Worm (Caenorhabditis elegans) whole organism, L2 larva: ENCODE results near the gene ZC168.2.

Source experiments
- C34F6.9 ChIP-seq: fragments of 150-350 bp; optimal IDR thresholded peaks from 2 replicates; lab custom pipeline; 2014; ENCODE audit warnings: missing biosample characterization, missing genetic modification characterization
- F13H6.1 ChIP-seq: sonication (generic microtip); optimal IDR thresholded peaks from 2 replicates; lab custom pipeline; 2016; ENCODE audit warnings: missing genetic modification characterization, missing compliant biosample characterization
- Y55F3AM.14 ChIP-seq: fragments of 200-800 bp; sonication (Bioruptor generic); optimal IDR thresholded peaks from 2 replicates; lab custom pipeline; 2018; ENCODE audit warnings: mild to moderate bottlenecking, missing genetic modification characterization, missing compliant biosample characterization
- alr-1 ChIP-seq: fragments of 150-350 bp; optimal IDR thresholded peaks from 2 replicates; lab custom pipeline; 2014; ENCODE audit warnings: missing biosample characterization, missing genetic modification characterization
- aly-2 ChIP-seq: fragments of 150-350 bp; optimal IDR thresholded peaks from 2 replicates; lab custom pipeline; 2014; ENCODE audit warnings: missing biosample characterization, missing genetic modification characterization
- blmp-1 ChIP-seq: sonication (generic microtip); optimal IDR thresholded peaks from 2 replicates; lab custom pipeline; 2017; ENCODE audit warnings: missing genetic modification characterization, mild to moderate bottlenecking, missing compliant biosample characterization, antibody characterized with exemption, moderate library complexity; ENCODE audit not compliant: insufficient read depth
- ceh-16 ChIP-seq: fragments of 150-350 bp; optimal IDR thresholded peaks from 2 replicates; lab custom pipeline; 2014; ENCODE audit warnings: missing biosample characterization, missing genetic modification characterization
- ceh-82 ChIP-seq: fragments of 150-350 bp; optimal IDR thresholded peaks from 2 replicates; lab custom pipeline; 2014; ENCODE audit warnings: missing biosample characterization, missing genetic modification characterization
- dmd-4 ChIP-seq: sonication (generic microtip); optimal IDR thresholded peaks from 2 replicates; lab custom pipeline; 2017; ENCODE audit warnings: missing biosample characterization, missing genetic modification characterization
- egl-27 ChIP-seq: sonication (generic microtip); optimal IDR thresholded peaks from 3 replicates; lab custom pipeline; 2017; ENCODE audit warnings: missing biosample characterization, missing genetic modification reagents, missing genetic modification characterization
- elt-1 ChIP-seq: fragments of 150-350 bp; optimal IDR thresholded peaks from 2 replicates; lab custom pipeline; 2014; ENCODE audit warnings: missing biosample characterization, missing genetic modification characterization
- elt-3 ChIP-seq: sonication (generic microtip); optimal IDR thresholded peaks from 2 replicates; lab custom pipeline; 2017; ENCODE audit warnings: missing biosample characterization, missing genetic modification characterization
- fos-1 ChIP-seq: fragments of 150-350 bp; optimal IDR thresholded peaks from 2 replicates; lab custom pipeline; 2014; ENCODE audit warnings: missing biosample characterization, missing genetic modification characterization
- lin-11 ChIP-seq: fragments of 150-350 bp; sonication (generic microtip); optimal IDR thresholded peaks from 2 replicates; lab custom pipeline; 2014; ENCODE audit warnings: missing biosample characterization, missing genetic modification characterization, inconsistent platforms, mixed read lengths
- lsy-2 ChIP-seq, 2 experiments: fragments of 150-350 bp in 1 of 2; sonication (generic microtip) in 1 of 2; optimal IDR thresholded peaks; 2 replicates each; lab custom pipeline; 2014 to 2017; ENCODE audit warnings: missing biosample characterization in 2 of 2, missing genetic modification characterization in 2 of 2
- mab-5 ChIP-seq: fragments of 150-350 bp; optimal IDR thresholded peaks from 2 replicates; lab custom pipeline; 2014; ENCODE audit warnings: missing biosample characterization, missing genetic modification characterization
- mdl-1 ChIP-seq, 2 experiments: fragments of 150-350 bp in 1 of 2; sonication (generic microtip) in 1 of 2; optimal IDR thresholded peaks; 2 replicates each; lab custom pipeline; 2017; ENCODE audit warnings: missing biosample characterization in 2 of 2, missing genetic modification characterization in 2 of 2
- nhr-10 ChIP-seq: sonication (generic microtip); optimal IDR thresholded peaks from 2 replicates; lab custom pipeline; 2017; ENCODE audit warnings: missing biosample characterization, missing genetic modification characterization
- nhr-11 ChIP-seq: fragments of 150-350 bp; optimal IDR thresholded peaks from 2 replicates; lab custom pipeline; 2014; ENCODE audit warnings: missing biosample characterization, missing genetic modification characterization
- nhr-129 ChIP-seq: fragments of 150-350 bp; optimal IDR thresholded peaks from 2 replicates; lab custom pipeline; 2014; ENCODE audit warnings: missing biosample characterization, missing genetic modification characterization
- nhr-21 ChIP-seq: fragments of 150-350 bp; optimal IDR thresholded peaks from 2 replicates; lab custom pipeline; 2014; ENCODE audit warnings: missing biosample characterization, missing genetic modification characterization
- nhr-23 ChIP-seq: fragments of 150-350 bp; optimal IDR thresholded peaks from 2 replicates; lab custom pipeline; 2014; ENCODE audit warnings: missing biosample characterization, missing genetic modification reagents, missing genetic modification characterization
- nhr-237 ChIP-seq: fragments of 150-350 bp; optimal IDR thresholded peaks from 2 replicates; lab custom pipeline; 2014; ENCODE audit warnings: missing biosample characterization, missing genetic modification characterization
- nhr-25 ChIP-seq: fragments of 150-350 bp; sonication (generic microtip); optimal IDR thresholded peaks from 3 replicates; lab custom pipeline; 2014; ENCODE audit warnings: missing biosample characterization, missing genetic modification characterization
- nhr-6 ChIP-seq: fragments of 150-350 bp; optimal IDR thresholded peaks from 2 replicates; lab custom pipeline; 2014; ENCODE audit warnings: missing biosample characterization, missing genetic modification characterization
- nhr-77 ChIP-seq: fragments of 150-350 bp; optimal IDR thresholded peaks from 2 replicates; lab custom pipeline; 2014; ENCODE audit warnings: missing biosample characterization, missing genetic modification characterization
- peb-1 ChIP-seq: fragments of 150-350 bp; optimal IDR thresholded peaks from 2 replicates; lab custom pipeline; 2014; ENCODE audit warnings: missing biosample characterization, missing genetic modification characterization
- sem-4 ChIP-seq: fragments of 150-350 bp; optimal IDR thresholded peaks from 2 replicates; lab custom pipeline; 2014; ENCODE audit warnings: missing biosample characterization, missing genetic modification reagents, missing genetic modification characterization
- skn-1 ChIP-seq: sonication (generic microtip); optimal IDR thresholded peaks from 2 replicates; lab custom pipeline; 2017; ENCODE audit warnings: missing biosample characterization, missing genetic modification characterization
- sma-3 ChIP-seq: sonication (generic microtip); optimal IDR thresholded peaks from 2 replicates; lab custom pipeline; 2016; ENCODE audit warnings: missing genetic modification reagents, missing genetic modification characterization, missing compliant biosample characterization
- sma-9 ChIP-seq, 2 experiments: fragments of 150-350 bp in 1 of 2; sonication (generic microtip) in 1 of 2; optimal IDR thresholded peaks; 2 replicates each; lab custom pipeline; 2014 to 2016; ENCODE audit warnings: missing genetic modification characterization in 2 of 2, mild to moderate bottlenecking in 1 of 2, missing biosample characterization in 1 of 2, missing compliant biosample characterization in 1 of 2, missing genetic modification reagents in 1 of 2, moderate library complexity in 1 of 2
- snpc-4 ChIP-seq: fragments of 150-350 bp; optimal IDR thresholded peaks from 2 replicates; lab custom pipeline; 2014; ENCODE audit warnings: missing biosample characterization, missing genetic modification characterization
- unc-39 ChIP-seq: fragments of 150-350 bp; optimal IDR thresholded peaks from 2 replicates; lab custom pipeline; 2014; ENCODE audit warnings: missing biosample characterization, missing genetic modification characterization
- unc-55 ChIP-seq: fragments of 150-350 bp; sonication (generic microtip); optimal IDR thresholded peaks from 3 replicates; lab custom pipeline; 2014; ENCODE audit warnings: missing biosample characterization, missing genetic modification reagents, missing genetic modification characterization
- zag-1 ChIP-seq: fragments of 150-350 bp; optimal IDR thresholded peaks from 2 replicates; lab custom pipeline; 2014; ENCODE audit warnings: missing biosample characterization, missing genetic modification characterization
- ztf-11 ChIP-seq: sonication (generic microtip); optimal IDR thresholded peaks from 2 replicates; lab custom pipeline; 2017; ENCODE audit warnings: missing biosample characterization, missing genetic modification characterization
- ztf-4 ChIP-seq: fragments of 150-350 bp; optimal IDR thresholded peaks from 2 replicates; lab custom pipeline; 2014; ENCODE audit warnings: missing biosample characterization, missing genetic modification characterization

Gene ZC168.2

DNA sequence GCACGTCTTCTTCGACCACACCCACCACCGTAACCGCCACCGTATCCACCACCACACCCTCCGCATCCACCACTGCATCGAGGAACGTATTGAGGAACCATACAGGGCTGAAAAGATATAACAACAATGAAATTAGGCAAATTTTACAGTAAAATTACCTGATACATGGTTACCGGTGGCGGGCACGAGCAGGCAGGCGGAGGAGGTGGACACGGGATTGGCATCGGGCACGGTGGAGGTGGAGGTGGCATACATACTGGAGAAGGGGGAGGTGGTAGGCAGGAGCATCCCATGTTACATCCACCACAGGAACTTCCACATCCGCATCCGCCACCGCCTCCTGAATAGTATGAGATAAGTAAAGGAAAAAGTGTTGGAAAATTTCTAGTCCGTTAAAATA lies 29.3 kb upstream of the ZC168.2 start:
- TF ChIP-seq sma-9 (GFP tag; optimal IDR thresholded peaks at IDR 0.05; lab: Kevin White, UChicago) (no peak), sma-9 (tag; optimal IDR thresholded peaks at IDR 0.05; lab: Kevin White, UChicago) (no peak), nhr-77 (no peak), mdl-1 (tag; optimal IDR thresholded peaks at IDR 0.05; lab: Kevin White, UChicago) (no peak), nhr-23 (no peak), nhr-11 (tag; lab: Kevin White, UChicago) (no peak), nhr-129 (tag; lab: Kevin White, UChicago) (no peak), egl-27 (tag; lab: Kevin White, UChicago) (no peak), sem-4 (tag; lab: Kevin White, UChicago) (no peak), ceh-82 (no peak), lin-11 (tag; lab: Kevin White, UChicago) (no peak), ztf-11 (tag; lab: Kevin White, UChicago) (no peak), snpc-4 (tag; lab: Kevin White, UChicago) (no peak), ztf-4 (no peak), nhr-6 (tag; lab: Kevin White, UChicago) (no peak), peb-1 (tag; lab: Kevin White, UChicago) (no peak), Y55F3AM.14 (GFP tag; lab: Kevin White, UChicago) (no peak)

DNA sequence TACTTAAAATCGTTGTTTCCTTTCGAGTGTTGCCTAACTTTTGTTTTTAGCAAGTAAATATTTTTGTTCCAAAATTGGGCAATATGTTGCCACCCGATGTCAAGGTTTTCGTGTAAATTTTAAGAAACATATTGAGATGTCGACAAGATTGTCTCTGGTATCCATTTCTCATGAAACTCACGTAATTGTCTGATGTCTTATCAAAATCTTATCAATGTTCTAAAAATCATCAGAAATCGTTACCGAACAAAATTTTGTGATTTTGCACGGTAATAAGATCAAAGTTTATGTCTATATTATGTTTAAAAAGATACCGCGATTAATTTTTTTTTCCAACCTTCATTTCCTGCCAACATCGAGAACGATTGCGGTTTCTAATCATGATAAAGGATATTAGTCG lies 28.8 kb upstream of the ZC168.2 start:
- no peak for TF ChIP-seq elt-3 (tag; lab: Kevin White, UChicago)

DNA sequence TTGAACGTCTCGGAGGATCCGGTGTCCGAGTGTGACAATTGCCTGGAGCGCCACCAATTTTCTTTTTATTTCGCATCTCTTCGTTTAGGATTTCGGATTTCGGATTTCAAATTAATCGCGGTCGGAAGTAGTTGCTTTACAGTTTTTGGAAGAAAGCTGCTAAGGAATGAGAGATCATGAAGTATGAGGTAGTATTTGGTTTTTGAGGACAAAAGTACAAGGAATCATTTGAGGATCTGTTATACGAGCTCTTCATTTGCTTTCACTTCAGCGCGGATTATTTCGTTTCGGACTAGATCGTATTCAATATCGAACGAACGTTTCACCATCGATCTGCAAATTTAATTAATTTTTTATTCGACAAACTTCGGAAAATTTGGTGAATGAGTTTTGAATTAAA lies 28.2 kb upstream of the ZC168.2 start, which contains the start of gene R102.11:
Gene R102.11, minus strand, starts transcription at position 101 of the 400 bp plus-strand sequence.
- TF ChIP-seq lin-11 (tag; lab: Kevin White, UChicago) (no peak), lsy-2 (tag; optimal IDR thresholded peaks at IDR 0.05; lab: Kevin White, UChicago) (no peak), blmp-1 (tag; lab: Kevin White, UChicago) (no peak), sma-3 (no peak), nhr-237 (no peak)

- TF ChIP-seq aly-2 (tag; lab: Kevin White, UChicago) (no peak), nhr-25 (tag; lab: Kevin White, UChicago) (no peak), mab-5 (tag; lab: Kevin White, UChicago) (no peak), elt-1 (tag; lab: Kevin White, UChicago) (no peak), ztf-4 (no peak), sma-9 (GFP tag; optimal IDR thresholded peaks at IDR 0.05; lab: Kevin White, UChicago) (peak; percentile 62), sma-9 (tag; optimal IDR thresholded peaks at IDR 0.05; lab: Kevin White, UChicago) (no peak), nhr-21 (tag; lab: Kevin White, UChicago) (peak; percentile 60), sma-3 (peak; percentile 28), nhr-10 (no peak), nhr-129 (tag; lab: Kevin White, UChicago) (peak; percentile 15), fos-1 (peak; percentile 12)
Measured at ce11 chrIV:10701866-10702458, 25.9 kb upstream of the ZC168.2 start.

DNA sequence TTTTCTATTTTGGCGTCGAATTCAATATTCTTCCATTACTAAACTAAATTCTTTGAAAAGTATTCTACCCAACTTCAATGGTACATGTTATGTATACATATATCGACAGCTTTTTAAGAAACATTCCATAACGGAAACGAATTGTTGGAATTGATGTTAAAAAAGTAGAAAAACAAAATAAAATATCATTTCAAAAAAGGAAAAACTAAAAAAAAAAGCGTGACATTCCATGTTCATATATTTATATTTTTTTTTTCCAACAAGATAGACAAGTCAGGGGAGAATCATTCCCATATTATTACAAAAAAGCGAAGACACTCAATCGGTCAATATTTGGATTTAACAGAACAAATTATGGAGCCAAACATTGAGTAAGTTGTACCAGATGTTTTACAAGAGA lies 22.7 kb upstream of the ZC168.2 start, which contains the start of gene R102.10:
Gene R102.10, plus strand, starts transcription at position 301 of the 400 bp plus-strand sequence.
- TF ChIP-seq aly-2 (tag; lab: Kevin White, UChicago) (no peak), nhr-25 (tag; lab: Kevin White, UChicago) (no peak), snpc-4 (tag; lab: Kevin White, UChicago) (no peak), skn-1 (no peak), nhr-237 (no peak), dmd-4 (tag; lab: Kevin White, UChicago) (no peak), alr-1 (tag; lab: Kevin White, UChicago) (no peak)

DNA sequence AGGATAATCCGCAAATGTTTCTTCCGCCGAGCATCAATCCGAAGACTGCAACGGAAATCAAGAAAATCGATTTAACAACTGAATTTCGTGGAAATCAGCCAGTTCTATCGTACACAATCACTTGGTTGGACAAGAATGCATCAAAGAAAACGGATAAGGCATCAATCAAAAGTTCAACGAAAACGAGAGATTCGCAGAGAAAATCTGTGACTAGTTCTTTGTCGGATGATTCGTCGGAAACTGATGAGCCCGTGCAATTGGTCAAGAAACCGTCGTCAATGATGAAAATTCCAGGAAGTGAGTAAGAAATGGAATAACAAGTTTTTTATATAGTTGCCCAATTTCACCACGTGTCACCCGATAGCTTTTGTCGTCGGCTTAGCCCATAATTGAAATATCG lies 21.7 kb upstream of the ZC168.2 start, which contains the start of gene R102.6:
Gene R102.6, minus strand, starts transcription at position 101 of the 400 bp plus-strand sequence.
- TF ChIP-seq C34F6.9, result no peak
- no peak for TF ChIP-seq elt-3 (tag; lab: Kevin White, UChicago)
- TF ChIP-seq ceh-82, result no peak
- no peak for TF ChIP-seq unc-55
- no peak for TF ChIP-seq ztf-11 (tag; lab: Kevin White, UChicago)
- no peak for TF ChIP-seq nhr-237
- no peak for TF ChIP-seq F13H6.1 (tag; lab: Kevin White, UChicago)
- TF ChIP-seq blmp-1 (tag; lab: Kevin White, UChicago), result no peak
- TF ChIP-seq mab-5 (tag; lab: Kevin White, UChicago), result no peak
- no peak for TF ChIP-seq nhr-25 (tag; lab: Kevin White, UChicago)
- TF ChIP-seq nhr-10, result no peak
- TF ChIP-seq ceh-16 (tag; lab: Kevin White, UChicago), result no peak
- no peak for TF ChIP-seq fos-1
- no peak for TF ChIP-seq zag-1 (tag; lab: Kevin White, UChicago)
- no peak for TF ChIP-seq unc-39 (tag; lab: Kevin White, UChicago)
- TF ChIP-seq skn-1, result no peak
- TF ChIP-seq mdl-1 (tag; optimal IDR thresholded peaks at IDR 0.05; lab: Kevin White, UChicago), result no peak
- TF ChIP-seq sem-4 (tag; lab: Kevin White, UChicago), result no peak
